Fruit fly (Drosophila melanogaster): ENCODE results near the gene CG42359.

DNA sequence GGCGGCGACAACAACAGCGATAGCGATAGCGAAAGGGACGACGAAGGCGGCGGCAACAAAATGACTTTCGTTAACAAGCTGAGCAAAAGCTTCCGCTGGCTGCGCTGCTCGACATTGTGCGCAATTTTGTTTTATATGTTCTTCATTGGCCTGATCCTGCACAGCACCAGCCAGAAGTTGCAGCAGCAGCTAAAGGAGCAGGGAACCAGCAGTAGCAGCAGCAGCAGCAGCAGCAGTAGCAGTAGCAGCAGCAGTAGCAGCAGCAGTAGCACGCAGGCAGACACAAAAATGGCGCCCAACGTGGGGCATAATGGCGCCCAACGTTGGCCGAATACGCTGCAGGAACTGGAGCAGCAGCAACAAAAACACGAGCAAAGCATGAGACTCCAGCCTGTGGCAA, 27.9 kb upstream of the CG42359 start:
- no peak for TF ChIP-seq Sox15 (GFP tag; optimal IDR thresholded peaks at IDR 0.05)
- no peak for TF ChIP-seq CG6808 (GFP tag; optimal IDR thresholded peaks at IDR 0.05)
- TF ChIP-seq Gug (GFP tag; IDR thresholded peaks at IDR 0.05) = no peak
